Fruit fly (Drosophila melanogaster): ENCODE data around the gene CG34437.

The CG34437 gene

DNA sequence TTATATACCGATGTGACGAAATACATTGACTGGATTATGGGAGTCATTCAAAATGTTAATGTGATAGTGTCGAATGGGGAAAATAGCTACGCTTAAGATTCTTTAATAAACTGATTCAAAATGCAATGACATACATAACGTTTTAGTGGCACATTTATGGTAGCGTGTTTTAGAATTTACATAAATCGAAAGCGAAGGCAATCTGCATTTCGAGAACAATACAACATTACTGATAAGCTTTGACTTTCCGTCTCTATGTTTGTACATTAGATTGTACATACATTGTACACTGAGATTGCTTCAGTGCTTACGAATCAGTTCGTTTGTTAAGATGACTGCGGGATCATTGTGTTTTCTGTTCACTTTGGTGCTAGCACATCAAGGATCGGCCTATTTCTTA is at the start of gene CG34437:
TSS of gene CG34437 (plus strand) at position 301 of the 400 bp plus-strand sequence.
- TF ChIP-seq GATAd (GFP tag; optimal IDR thresholded peaks at IDR 0.05) (no peak), br (GFP tag; optimal IDR thresholded peaks at IDR 0.05) (no peak), rgr (GFP tag; optimal IDR thresholded peaks at IDR 0.05) (no peak), woc (GFP tag; optimal IDR thresholded peaks at IDR 0.05) (no peak), tai (GFP tag; optimal IDR thresholded peaks at IDR 0.05) (no peak), dmrt93B (GFP tag; optimal IDR thresholded peaks at IDR 0.05) (no peak), jim (GFP tag; optimal IDR thresholded peaks at IDR 0.05) (no peak), Hnf4 (GFP tag; optimal IDR thresholded peaks at IDR 0.05) (no peak), Rel (GFP tag; optimal IDR thresholded peaks at IDR 0.05) (no peak), Rel (tag; optimal IDR thresholded peaks at IDR 0.05) (no peak), dsf (GFP tag; optimal IDR thresholded peaks at IDR 0.05; ENCODE audit: borderline replicate concordance) (no peak), Hr83 (GFP tag; optimal IDR thresholded peaks at IDR 0.05; ENCODE audit: poor library complexity, severe bottlenecking) (no peak), Vsx2 (GFP tag; optimal IDR thresholded peaks at IDR 0.05; ENCODE audit: partially characterized antibody) (no peak), sage (GFP tag; optimal IDR thresholded peaks at IDR 0.05) (no peak), sv (GFP tag; optimal IDR thresholded peaks at IDR 0.05) (no peak), ey (GFP tag; optimal IDR thresholded peaks at IDR 0.05) (no peak), Dfd (GFP tag; optimal IDR thresholded peaks at IDR 0.05) (no peak), pan (optimal IDR thresholded peaks at IDR 0.05) (no peak), Sp1 (GFP tag; optimal IDR thresholded peaks at IDR 0.05) (no peak), CG32264 (GFP tag; optimal IDR thresholded peaks at IDR 0.05) (no peak), fru (GFP tag; optimal IDR thresholded peaks at IDR 0.05) (no peak)

DNA sequence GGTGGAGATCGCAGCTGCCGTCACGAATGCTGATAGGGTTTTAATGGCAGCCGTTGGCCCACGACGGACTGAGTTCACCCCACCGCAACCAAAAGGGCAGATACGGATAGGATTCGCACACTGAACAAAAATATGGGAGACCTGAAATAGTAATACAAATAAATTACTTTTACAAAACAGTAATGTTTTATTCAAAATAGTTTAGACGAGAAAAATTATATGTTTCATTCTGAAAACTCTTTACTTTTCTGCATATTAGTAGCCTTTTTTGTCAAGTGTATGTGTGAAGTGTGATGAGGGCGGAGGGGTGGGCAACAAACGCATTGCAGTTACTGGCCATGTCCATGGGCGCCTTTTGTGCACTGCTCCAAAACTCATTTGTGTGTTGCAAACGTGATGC is 47.4 kb upstream of the CG34437 start:
- TF ChIP-seq h (GFP tag; optimal IDR thresholded peaks at IDR 0.05) (peak; percentile 34), foxo (GFP tag; optimal IDR thresholded peaks at IDR 0.05) (peak in 1 of 2 experiments; percentile 13), fru (GFP tag; optimal IDR thresholded peaks at IDR 0.05) (peak; percentile 37), rgr (GFP tag; optimal IDR thresholded peaks at IDR 0.05) (peak; percentile 29), HLH106 (tag; optimal IDR thresholded peaks at IDR 0.05) (peak; percentile 46), Sp1 (GFP tag; optimal IDR thresholded peaks at IDR 0.05) (peak; percentile 33), woc (GFP tag; optimal IDR thresholded peaks at IDR 0.05) (no peak), ey (GFP tag; optimal IDR thresholded peaks at IDR 0.05) (peak; percentile 37), Hr83 (GFP tag; optimal IDR thresholded peaks at IDR 0.05; ENCODE audit: poor library complexity, severe bottlenecking) (no peak), dsf (GFP tag; optimal IDR thresholded peaks at IDR 0.05; ENCODE audit: borderline replicate concordance) (no peak), OdsH (GFP tag; optimal IDR thresholded peaks at IDR 0.05) (peak; percentile 7)

DNA sequence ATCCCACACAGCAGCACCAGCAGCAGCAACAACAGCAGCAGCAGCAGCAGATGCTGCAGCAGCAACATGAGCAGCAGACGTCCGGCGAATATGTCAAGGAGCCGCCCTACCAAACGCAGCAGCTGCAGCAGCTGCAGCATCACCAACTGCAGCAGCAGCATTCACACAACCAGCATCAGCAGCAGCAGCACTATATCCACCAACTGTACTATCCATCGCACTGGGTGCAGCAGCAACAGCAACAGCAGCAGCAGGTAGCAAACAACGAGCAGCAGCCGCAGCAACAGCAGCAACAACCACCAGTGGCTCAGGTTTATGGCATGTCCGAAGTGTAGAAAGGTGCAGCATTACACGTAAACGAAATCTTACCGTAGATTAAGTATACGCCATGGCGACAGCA is 45.7 kb upstream of the CG34437 start:
- TF ChIP-seq fru (GFP tag; optimal IDR thresholded peaks at IDR 0.05) (no peak), Dfd (GFP tag; optimal IDR thresholded peaks at IDR 0.05) (peak; percentile 91)

DNA sequence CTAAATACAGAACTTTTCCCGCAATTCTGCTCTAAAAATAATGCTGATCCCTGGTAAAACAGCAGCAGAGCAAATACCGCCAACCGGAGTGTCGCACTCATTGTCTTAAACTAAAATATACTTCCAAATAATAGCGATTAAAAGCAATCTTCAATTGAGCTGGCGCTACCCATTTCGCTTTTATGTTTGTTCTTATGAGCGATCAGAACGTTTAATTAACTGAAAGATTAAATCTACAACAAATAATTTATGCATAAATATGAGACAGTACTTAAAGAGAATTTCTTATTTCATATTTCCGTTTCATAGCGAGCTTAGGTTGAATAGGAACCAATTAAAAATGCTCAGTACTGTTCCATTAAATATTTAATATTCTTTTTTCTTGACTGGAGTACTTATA is 20.0 kb upstream of the CG34437 start, which contains the start of gene CG43125:
TSS of gene CG43125 (minus strand) at position 101 of the 400 bp plus-strand sequence.
- TF ChIP-seq pan (optimal IDR thresholded peaks at IDR 0.05) (no peak), CrebA (GFP tag; optimal IDR thresholded peaks at IDR 0.05; ENCODE audit: borderline replicate concordance) (no peak), Sp1 (GFP tag; optimal IDR thresholded peaks at IDR 0.05) (no peak), Dfd (GFP tag; optimal IDR thresholded peaks at IDR 0.05) (no peak), brk (GFP tag; optimal IDR thresholded peaks at IDR 0.05) (no peak), Myc (optimal IDR thresholded peaks at IDR 0.05) (no peak), GATAd (GFP tag; optimal IDR thresholded peaks at IDR 0.05) (no peak), dmrt93B (GFP tag; optimal IDR thresholded peaks at IDR 0.05) (no peak), Rel (GFP tag; optimal IDR thresholded peaks at IDR 0.05) (no peak), Rel (tag; optimal IDR thresholded peaks at IDR 0.05) (no peak), ey (GFP tag; optimal IDR thresholded peaks at IDR 0.05) (no peak)

DNA sequence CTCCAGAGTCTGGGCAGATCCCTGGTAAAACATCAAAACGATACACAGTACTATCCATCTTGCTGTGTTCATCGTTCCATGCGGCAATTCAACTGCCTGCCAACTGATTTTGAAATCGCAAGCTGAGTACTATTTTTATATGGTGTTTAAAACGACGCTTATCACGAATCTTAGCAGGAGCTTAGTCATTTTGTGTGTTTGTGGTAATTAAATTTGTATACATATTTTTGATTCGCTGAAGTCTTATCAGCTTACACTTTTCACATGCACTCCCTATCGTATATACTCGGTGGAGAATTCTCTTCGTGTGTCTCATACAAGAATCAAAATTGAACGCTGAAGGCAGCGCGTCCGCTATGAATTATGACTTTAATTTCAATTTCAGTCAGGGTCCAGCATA is 18.8 kb upstream of the CG34437 start, which contains the start of gene CG43124:
TSS of gene CG43124 (minus strand) at position 101 of the 400 bp plus-strand sequence.
- no peak for TF ChIP-seq dl (GFP tag; optimal IDR thresholded peaks at IDR 0.05; ENCODE audit: insufficient read depth in 1 of 2, partially characterized antibody in 2 of 2)
- TF ChIP-seq CG32264 (GFP tag; optimal IDR thresholded peaks at IDR 0.05), result no peak
- TF ChIP-seq Myc (optimal IDR thresholded peaks at IDR 0.05), result no peak
- TF ChIP-seq sv (GFP tag; optimal IDR thresholded peaks at IDR 0.05), result no peak
- TF ChIP-seq jim (GFP tag; optimal IDR thresholded peaks at IDR 0.05), result no peak
- no peak for TF ChIP-seq br (GFP tag; optimal IDR thresholded peaks at IDR 0.05)

DNA sequence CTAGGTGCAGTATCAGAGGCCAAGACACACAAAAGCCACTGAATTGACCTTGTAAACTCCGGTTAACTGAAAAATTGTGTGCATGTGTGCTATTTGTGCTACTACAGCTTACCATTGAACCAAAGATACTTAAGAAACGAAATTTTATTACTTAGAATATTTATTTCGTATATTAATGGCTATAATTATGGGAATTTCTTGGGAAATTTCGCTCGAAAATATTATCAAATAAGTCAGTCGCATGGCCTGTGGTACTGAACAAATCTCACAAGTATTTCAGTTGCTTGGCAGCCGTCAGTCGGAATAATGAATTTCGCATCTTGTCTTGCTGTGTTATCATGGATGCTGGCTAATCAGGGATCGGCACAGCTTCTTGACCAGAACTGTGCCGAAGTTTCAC is 1.2 kb upstream of the CG34437 start, which contains the start of gene CG34436:
TSS of gene CG34436 (plus strand) at position 301 of the 400 bp plus-strand sequence.
- TF ChIP-seq CrebA (GFP tag; optimal IDR thresholded peaks at IDR 0.05; ENCODE audit: borderline replicate concordance), result no peak
- no peak for TF ChIP-seq Vsx2 (GFP tag; optimal IDR thresholded peaks at IDR 0.05; ENCODE audit: partially characterized antibody)
- TF ChIP-seq jim (GFP tag; optimal IDR thresholded peaks at IDR 0.05), result no peak
- TF ChIP-seq pan (optimal IDR thresholded peaks at IDR 0.05), result no peak
- TF ChIP-seq Mio (GFP tag; optimal IDR thresholded peaks at IDR 0.05), result no peak

All from whole organism, wandering third instar larva.